Worm (Caenorhabditis elegans) whole organism, L1 larva: ENCODE measurements around the gene C29A12.22.

Source experiments
- ama-1 ChIP-seq: fragments of 150-350 bp; optimal IDR thresholded peaks from 2 replicates; lab custom pipeline; 2014
- blmp-1 ChIP-seq: fragments of 150-350 bp; optimal IDR thresholded peaks from 2 replicates; lab custom pipeline; 2014; ENCODE audit warnings: missing biosample characterization, missing genetic modification characterization
- ces-1 ChIP-seq: fragments of 150-350 bp; optimal IDR thresholded peaks from 2 replicates; lab custom pipeline; 2014; ENCODE audit warnings: missing biosample characterization, missing genetic modification reagents, missing genetic modification characterization
- elt-2 ChIP-seq: sonication (generic microtip); optimal IDR thresholded peaks from 2 replicates; lab custom pipeline; 2016; ENCODE audit warnings: missing genetic modification characterization, mild to moderate bottlenecking, inconsistent platforms, missing compliant biosample characterization, missing genetic modification reagents
- elt-3 ChIP-seq, 6 experiments: fragments of 150-350 bp in 1 of 6; sonication (generic microtip); optimal IDR thresholded peaks; 2 replicates each; lab custom pipeline; 2017 to 2018; ENCODE audit warnings: missing biosample characterization in 6 of 6, missing genetic modification characterization in 6 of 6, inconsistent platforms in 1 of 6
- lsy-2 ChIP-seq, 2 experiments: fragments of 150-350 bp; optimal IDR thresholded peaks; 2 replicates each; lab custom pipeline; 2014; ENCODE audit warnings: missing biosample characterization in 2 of 2, missing genetic modification characterization in 2 of 2
- mep-1 ChIP-seq: fragments of 150-350 bp; optimal IDR thresholded peaks from 2 replicates; lab custom pipeline; 2014; ENCODE audit warnings: missing biosample characterization, missing genetic modification characterization
- nhr-11 ChIP-seq: fragments of 150-350 bp; optimal IDR thresholded peaks from 2 replicates; lab custom pipeline; 2014; ENCODE audit warnings: missing biosample characterization, missing genetic modification characterization
- nhr-84 ChIP-seq: sonication (generic microtip); optimal IDR thresholded peaks from 2 replicates; lab custom pipeline; 2017; ENCODE audit warnings: missing biosample characterization, missing genetic modification characterization
- skn-1 ChIP-seq: fragments of 150-350 bp; optimal IDR thresholded peaks from 2 replicates; lab custom pipeline; 2014; ENCODE audit warnings: missing biosample characterization, missing genetic modification characterization
- swsn-7 ChIP-seq: sonication (generic microtip); optimal IDR thresholded peaks from 2 replicates; lab custom pipeline; 2016; ENCODE audit warnings: missing genetic modification characterization, missing compliant biosample characterization
- xbp-1 ChIP-seq: sonication (generic microtip); optimal IDR thresholded peaks from 2 replicates; lab custom pipeline; 2016; ENCODE audit warnings: missing genetic modification characterization, missing compliant biosample characterization
- zag-1 ChIP-seq: fragments of 150-350 bp; optimal IDR thresholded peaks from 2 replicates; lab custom pipeline; 2014; ENCODE audit warnings: missing biosample characterization, missing genetic modification characterization

ce11 chrV:10834682-10835219 lies 22.9 kb downstream of the C29A12.22 start:
- no peak for TF ChIP-seq elt-2 (tag; lab: Kevin White, UChicago)
- no peak for TF ChIP-seq elt-3 (tag; optimal IDR thresholded peaks at IDR 0.05; lab: Kevin White, UChicago)
- no peak for TF ChIP-seq nhr-11
- TF ChIP-seq swsn-7 (tag; lab: Kevin White, UChicago): no peak
- no peak for TF ChIP-seq ces-1 (GFP tag; lab: Kevin White, UChicago)
- TF ChIP-seq xbp-1 (tag; lab: Kevin White, UChicago): no peak
- no peak for TF ChIP-seq skn-1
- no peak for TF ChIP-seq nhr-84
- TF ChIP-seq lsy-2 (tag; optimal IDR thresholded peaks at IDR 0.05; lab: Kevin White, UChicago): no peak
- no peak for TF ChIP-seq ama-1 (lab: Kevin White, UChicago)
- no peak for TF ChIP-seq blmp-1 (tag; lab: Kevin White, UChicago)
- TF ChIP-seq mep-1: peak; percentile 8
- TF ChIP-seq zag-1 (tag; lab: Kevin White, UChicago): no peak
